Worm (Caenorhabditis elegans): Measurements from ENCODE around the gene rpn-3.
A peak's percentile ranks its signal among the peaks of the same experiment; 100 is the strongest.

rpn-3 gene

DNA sequence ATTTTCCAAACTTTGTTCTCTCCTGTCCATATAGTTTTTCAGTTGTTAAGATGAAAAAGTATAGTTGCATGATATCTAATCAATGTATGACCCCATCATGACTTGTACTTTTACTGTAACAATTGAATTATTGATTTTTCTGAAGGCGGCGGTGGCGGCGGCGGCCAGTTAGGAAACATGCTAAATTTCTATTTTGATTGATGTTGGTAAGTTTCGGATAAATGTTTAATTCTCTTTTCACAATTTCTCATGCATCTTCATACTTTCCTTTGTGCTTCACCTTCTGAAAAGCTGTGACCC, 29.2 kb upstream of the rpn-3 start, which contains the start of gene sor-1:
sor-1 (plus strand) TSS at position 201 of the 300 bp plus-strand sequence.
- TF ChIP-seq sptf-1 (tag; optimal IDR thresholded peaks at IDR 0.05) (no peak), nhr-28 (tag; optimal IDR thresholded peaks at IDR 0.05) (no peak), ceh-83 (GFP tag; optimal IDR thresholded peaks at IDR 0.05) (no peak), zip-8 (tag; optimal IDR thresholded peaks at IDR 0.05) (no peak), ceh-43 (GFP tag; optimal IDR thresholded peaks at IDR 0.05) (no peak), unc-120 (tag; optimal IDR thresholded peaks at IDR 0.05; ENCODE audit: poor library complexity, severe bottlenecking) (no peak), hlh-1 (tag; optimal IDR thresholded peaks at IDR 0.05) (no peak), lin-32 (GFP tag; optimal IDR thresholded peaks at IDR 0.05) (no peak), mep-1 (tag; optimal IDR thresholded peaks at IDR 0.05) (no peak), elt-1 (tag; optimal IDR thresholded peaks at IDR 0.05; ENCODE audit: borderline replicate concordance, insufficient read depth) (no peak), tbx-8 (GFP tag; optimal IDR thresholded peaks at IDR 0.05) (no peak), mls-2 (tag; optimal IDR thresholded peaks at IDR 0.05) (no peak), ham-2 (GFP tag; optimal IDR thresholded peaks at IDR 0.05) (no peak), ceh-39 (tag; optimal IDR thresholded peaks at IDR 0.05) (no peak), unc-62 (GFP tag; optimal IDR thresholded peaks at IDR 0.05) (no peak), nhr-76 (tag; optimal IDR thresholded peaks at IDR 0.05) (no peak), nhr-2 (tag; optimal IDR thresholded peaks at IDR 0.05) (no peak), lsy-2 (tag; optimal IDR thresholded peaks at IDR 0.05) (no peak), ztf-11 (tag; optimal IDR thresholded peaks at IDR 0.05) (no peak), snpc-4 (tag; optimal IDR thresholded peaks at IDR 0.05) (no peak)

DNA sequence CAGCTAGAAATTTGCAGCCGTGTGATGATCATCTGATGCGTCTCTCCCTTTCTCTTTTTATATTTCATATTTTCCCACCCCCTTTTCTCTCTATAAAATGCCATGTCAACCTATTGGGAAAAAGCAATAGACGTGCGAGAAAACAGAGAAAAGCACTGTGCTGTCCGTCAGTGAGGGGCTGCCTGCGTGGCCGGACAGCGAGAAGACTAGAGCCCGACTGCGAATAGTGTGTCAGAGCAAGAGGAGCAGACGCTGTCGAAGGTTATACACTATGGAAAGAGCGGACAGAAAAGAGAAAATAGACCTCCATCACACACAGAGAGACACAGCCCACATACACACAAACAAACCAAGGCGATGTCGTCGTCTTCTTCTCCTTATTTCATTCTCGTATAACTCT, 22.1 kb upstream of the rpn-3 start:
- TF ChIP-seq mls-2 (tag; optimal IDR thresholded peaks at IDR 0.05) (peak; percentile 53), tbx-8 (GFP tag; optimal IDR thresholded peaks at IDR 0.05) (no peak), ces-1 (GFP tag; optimal IDR thresholded peaks at IDR 0.05) (peak; percentile 23), elt-3 (tag; optimal IDR thresholded peaks at IDR 0.05) (no peak), sptf-1 (tag; optimal IDR thresholded peaks at IDR 0.05) (peak; percentile 9), lin-13 (tag; optimal IDR thresholded peaks at IDR 0.05) (no peak), snpc-4 (tag; optimal IDR thresholded peaks at IDR 0.05) (no peak), hlh-1 (tag; optimal IDR thresholded peaks at IDR 0.05) (peak; percentile 22), cnd-1 (tag; optimal IDR thresholded peaks at IDR 0.05) (peak; percentile 50), zip-8 (tag; optimal IDR thresholded peaks at IDR 0.05) (no peak), lsy-2 (tag; optimal IDR thresholded peaks at IDR 0.05) (peak; percentile 29), ceh-83 (GFP tag; optimal IDR thresholded peaks at IDR 0.05) (no peak), ceh-39 (tag; optimal IDR thresholded peaks at IDR 0.05) (no peak), sem-2 (GFP tag; optimal IDR thresholded peaks at IDR 0.05) (no peak), nhr-76 (tag; optimal IDR thresholded peaks at IDR 0.05) (no peak), drap-1 (GFP tag; optimal IDR thresholded peaks at IDR 0.05) (peak; percentile 49), ceh-43 (GFP tag; optimal IDR thresholded peaks at IDR 0.05) (no peak), ztf-11 (tag; optimal IDR thresholded peaks at IDR 0.05) (no peak), unc-39 (tag; optimal IDR thresholded peaks at IDR 0.05) (no peak), nhr-2 (tag; optimal IDR thresholded peaks at IDR 0.05) (peak; percentile 1), nhr-237 (tag; optimal IDR thresholded peaks at IDR 0.05) (no peak), mab-5 (tag; optimal IDR thresholded peaks at IDR 0.05) (no peak), ham-2 (GFP tag; optimal IDR thresholded peaks at IDR 0.05) (peak; percentile 57), mep-1 (tag; optimal IDR thresholded peaks at IDR 0.05) (peak; percentile 36), blmp-1 (tag; optimal IDR thresholded peaks at IDR 0.05) (no peak), pha-4 (tag; optimal IDR thresholded peaks at IDR 0.05) (peak; percentile 21), unc-62 (GFP tag; optimal IDR thresholded peaks at IDR 0.05) (peak; percentile 48), flh-1 (GFP tag; optimal IDR thresholded peaks at IDR 0.05) (no peak), lin-32 (GFP tag; optimal IDR thresholded peaks at IDR 0.05) (no peak), unc-120 (tag; optimal IDR thresholded peaks at IDR 0.05; ENCODE audit: poor library complexity, severe bottlenecking) (peak; percentile 19), bed-3 (GFP tag; optimal IDR thresholded peaks at IDR 0.05) (no peak), nhr-28 (tag; optimal IDR thresholded peaks at IDR 0.05) (no peak), nhr-12 (tag; optimal IDR thresholded peaks at IDR 0.05) (no peak), M03D4.4 (tag; optimal IDR thresholded peaks at IDR 0.05) (no peak), elt-1 (tag; optimal IDR thresholded peaks at IDR 0.05; ENCODE audit: borderline replicate concordance, insufficient read depth) (no peak)

DNA sequence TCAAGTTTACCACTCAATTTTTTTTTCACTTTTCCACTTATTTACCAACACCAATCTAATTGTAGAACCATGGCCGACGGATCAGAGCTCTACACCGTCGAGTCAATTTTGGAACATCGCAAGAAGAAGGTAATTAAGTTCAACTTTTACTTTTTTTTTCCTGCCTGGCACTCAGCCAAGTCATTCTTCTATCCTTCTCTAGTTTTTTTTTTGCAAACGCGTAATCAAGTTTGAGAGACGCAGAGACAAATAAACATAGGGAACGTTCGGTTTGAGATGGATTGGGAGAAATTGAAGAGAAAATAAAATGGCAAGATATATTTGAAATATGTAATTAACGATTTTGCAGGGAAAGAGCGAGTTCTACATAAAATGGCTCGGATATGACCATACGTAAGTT, 20.9 kb upstream of the rpn-3 start, which contains the start of gene cec-1:
cec-1 (plus strand) TSS at position 63 of the 400 bp plus-strand sequence.
- TF ChIP-seq ces-1 (GFP tag; optimal IDR thresholded peaks at IDR 0.05), result peak; percentile 74
- no peak for TF ChIP-seq snpc-4 (tag; optimal IDR thresholded peaks at IDR 0.05)

DNA sequence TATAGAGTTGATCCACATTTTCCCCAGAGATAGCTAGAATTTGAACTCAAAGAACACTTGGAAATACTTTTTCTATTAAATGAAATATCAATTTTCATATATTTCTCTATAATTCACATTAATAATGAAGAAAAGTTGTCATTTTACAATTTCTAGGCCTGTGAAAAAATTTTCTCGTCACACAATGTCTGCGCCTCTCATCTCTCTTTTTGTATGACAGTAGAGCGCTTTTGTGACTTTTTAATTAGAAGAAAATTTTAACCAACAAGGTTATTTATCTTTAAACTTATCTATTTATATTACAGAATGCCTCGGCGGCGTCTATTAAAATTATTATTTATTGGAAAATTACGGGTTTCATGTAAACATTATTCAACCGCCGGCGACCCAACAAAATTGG, 18.1 kb upstream of the rpn-3 start, which contains the start of gene ZK1236.1:
ZK1236.1 (plus strand) TSS at position 263 of the 400 bp plus-strand sequence.
- no peak for TF ChIP-seq cnd-1 (tag; optimal IDR thresholded peaks at IDR 0.05)
- no peak for TF ChIP-seq elt-3 (tag; optimal IDR thresholded peaks at IDR 0.05)
- no peak for TF ChIP-seq nhr-76 (tag; optimal IDR thresholded peaks at IDR 0.05)
- TF ChIP-seq pha-4 (tag; optimal IDR thresholded peaks at IDR 0.05), result no peak
- TF ChIP-seq bed-3 (GFP tag; optimal IDR thresholded peaks at IDR 0.05), result no peak
- no peak for TF ChIP-seq lin-13 (tag; optimal IDR thresholded peaks at IDR 0.05)
- TF ChIP-seq M03D4.4 (tag; optimal IDR thresholded peaks at IDR 0.05), result no peak
- TF ChIP-seq hlh-1 (tag; optimal IDR thresholded peaks at IDR 0.05), result no peak
- no peak for TF ChIP-seq ceh-83 (GFP tag; optimal IDR thresholded peaks at IDR 0.05)
- TF ChIP-seq mls-2 (tag; optimal IDR thresholded peaks at IDR 0.05), result no peak
